Fruit fly (Drosophila melanogaster) whole organism, embryonic: ENCODE results near the gene CG7367.
A peak's percentile ranks its signal among the peaks of the same experiment; 100 is the strongest.

ENCODE experiments used
- BEAF-32 ChIP-seq: fragments of 200-800 bp; sonication (Bioruptor generic); optimal IDR thresholded peaks from 3 replicates; lab custom pipeline; 2017; ENCODE audit warnings: missing biosample characterization, missing genetic modification characterization, mild to moderate bottlenecking, moderate library complexity, missing genetic modification reagents
- Bgb ChIP-seq: fragments of 200-800 bp; sonication (Bioruptor generic); IDR thresholded peaks from 2 replicates; pipeline ENCODE4 v1.3.6; 2022; ENCODE audit warnings: missing biosample characterization, missing genetic modification characterization; ENCODE audit not compliant: partially characterized antibody
- CG10543 ChIP-seq: fragments of 200-800 bp; sonication (Bioruptor generic); optimal IDR thresholded peaks from 3 replicates; lab custom pipeline; 2017; ENCODE audit warnings: missing biosample characterization, mild to moderate bottlenecking, missing genetic modification characterization, moderate library complexity
- CG1233 ChIP-seq: fragments of 200-800 bp; sonication (Bioruptor generic); optimal IDR thresholded peaks from 4 replicates; lab custom pipeline; 2018; ENCODE audit warnings: missing biosample characterization, mild to moderate bottlenecking, missing genetic modification characterization
- CG15514 ChIP-seq: fragments of 200-800 bp; sonication (Bioruptor generic); optimal IDR thresholded peaks from 3 replicates; lab custom pipeline; 2017; ENCODE audit warnings: missing biosample characterization, missing genetic modification characterization, mild to moderate bottlenecking, moderate library complexity, missing genetic modification reagents
- CG1832 ChIP-seq: fragments of 200-800 bp; sonication (Bioruptor generic); optimal IDR thresholded peaks from 2 replicates; lab custom pipeline; 2017; ENCODE audit warnings: missing biosample characterization, mild to moderate bottlenecking, missing genetic modification characterization, inconsistent platforms
- CG2875 ChIP-seq: fragments of 200-800 bp; sonication (Bioruptor generic); optimal IDR thresholded peaks from 2 replicates; lab custom pipeline; 2017; ENCODE audit warnings: missing biosample characterization, mild to moderate bottlenecking, missing genetic modification characterization, missing genetic modification reagents
- CG31441 ChIP-seq: fragments of 200-800 bp; sonication (Bioruptor generic); IDR thresholded peaks from 2 replicates; pipeline ENCODE4 v1.3.6; 2022; ENCODE audit warnings: missing biosample characterization, missing genetic modification characterization
- CG33213 ChIP-seq: fragments of 200-800 bp; sonication (Bioruptor generic); optimal IDR thresholded peaks from 3 replicates; lab custom pipeline; 2016; ENCODE audit warnings: missing biosample characterization, missing genetic modification characterization
- CG42726 ChIP-seq: fragments of 200-800 bp; sonication (Bioruptor generic); IDR thresholded peaks from 2 replicates; pipeline ENCODE4 v1.3.6; 2022; ENCODE audit warnings: missing biosample characterization, missing genetic modification characterization; ENCODE audit not compliant: partially characterized antibody
- CG7745 ChIP-seq: fragments of 200-800 bp; sonication (Bioruptor generic); optimal IDR thresholded peaks from 2 replicates; lab custom pipeline; 2018; ENCODE audit warnings: missing biosample characterization, mild to moderate bottlenecking, missing genetic modification characterization, moderate library complexity
- CG7963 ChIP-seq: fragments of 200-800 bp; sonication (Bioruptor generic); IDR thresholded peaks from 3 replicates; pipeline ENCODE4 v1.3.6; 2022; ENCODE audit warnings: missing biosample characterization, missing genetic modification characterization; ENCODE audit not compliant: partially characterized antibody
- CG8478 ChIP-seq: fragments of >200 bp; optimal IDR thresholded peaks from 2 replicates; lab custom pipeline; 2018
- CG9609 ChIP-seq: fragments of 200-800 bp; sonication (Bioruptor generic); optimal IDR thresholded peaks from 3 replicates; lab custom pipeline; 2016; ENCODE audit warnings: missing biosample characterization, missing genetic modification characterization
- Chrac-16 ChIP-seq: fragments of 200-800 bp; sonication (Bioruptor generic); optimal IDR thresholded peaks from 3 replicates; lab custom pipeline; 2016; ENCODE audit warnings: missing biosample characterization, missing genetic modification characterization
- D ChIP-seq, 2 experiments: fragments of 200-800 bp in 1 of 2; fragments of >200 bp in 1 of 2; sonication (Bioruptor generic) in 1 of 2; optimal IDR thresholded peaks; 2 replicates in 1 of 2; 3 replicates in 1 of 2; lab custom pipeline; 2017; ENCODE audit warnings: mild to moderate bottlenecking in 1 of 2, missing biosample characterization in 1 of 2, missing genetic modification characterization in 1 of 2, missing genetic modification reagents in 1 of 2
- D19B ChIP-seq: fragments of 200-800 bp; sonication (Bioruptor generic); optimal IDR thresholded peaks from 2 replicates; lab custom pipeline; 2017; ENCODE audit warnings: missing biosample characterization, mild to moderate bottlenecking, missing genetic modification characterization
- Dbx ChIP-seq: fragments of 200-800 bp; sonication (Bioruptor generic); IDR thresholded peaks from 3 replicates; pipeline ENCODE4 v1.3.6; 2022; ENCODE audit warnings: missing biosample characterization, missing genetic modification characterization
- Dek ChIP-seq: fragments of 200-800 bp; sonication (Bioruptor generic); optimal IDR thresholded peaks from 3 replicates; lab custom pipeline; 2019; ENCODE audit warnings: missing biosample characterization, mild to moderate bottlenecking, missing genetic modification characterization, moderate library complexity
- Dip3 ChIP-seq: fragments of 200-800 bp; sonication (Bioruptor generic); optimal IDR thresholded peaks from 3 replicates; lab custom pipeline; 2016; ENCODE audit warnings: missing biosample characterization, missing genetic modification characterization
- E2f2 ChIP-seq: fragments of 200-800 bp; sonication (Bioruptor generic); IDR thresholded peaks from 2 replicates; pipeline ENCODE4 v1.3.6; 2022; ENCODE audit warnings: missing biosample characterization, missing genetic modification characterization
- Elba2 ChIP-seq: fragments of 200-800 bp; sonication (Bioruptor generic); optimal IDR thresholded peaks from 3 replicates; lab custom pipeline; 2016; ENCODE audit warnings: missing biosample characterization, missing genetic modification characterization
- Fer2 ChIP-seq: fragments of 200-800 bp; sonication (Bioruptor generic); optimal IDR thresholded peaks from 2 replicates; lab custom pipeline; 2018; ENCODE audit warnings: missing biosample characterization, mild to moderate bottlenecking, missing genetic modification characterization, moderate library complexity
- Hr78 ChIP-seq, 2 experiments: fragments of 200-800 bp in 1 of 2; fragments of >200 bp in 1 of 2; sonication (Bioruptor generic) in 1 of 2; optimal IDR thresholded peaks; 2 replicates each; lab custom pipeline; 2017 to 2019; ENCODE audit warnings: missing biosample characterization in 2 of 2, missing genetic modification characterization in 2 of 2, mild to moderate bottlenecking in 1 of 2, moderate library complexity in 1 of 2
- Jarid2 ChIP-seq: fragments of 200-800 bp; sonication (Bioruptor generic); optimal IDR thresholded peaks from 3 replicates; lab custom pipeline; 2017; ENCODE audit warnings: mild to moderate bottlenecking, missing biosample characterization, missing genetic modification reagents, missing genetic modification characterization
- MESR4 ChIP-seq: fragments of 200-800 bp; sonication (Bioruptor generic); optimal IDR thresholded peaks from 2 replicates; lab custom pipeline; 2018; ENCODE audit warnings: missing biosample characterization, mild to moderate bottlenecking, missing genetic modification characterization, moderate library complexity
- Med ChIP-seq: fragments of 200-800 bp; sonication (Bioruptor generic); peaks from one replicate; lab custom pipeline; 2016; ENCODE audit warnings: missing biosample characterization, missing genetic modification characterization, mild to moderate bottlenecking, inconsistent platforms, moderate library complexity
- PHDP ChIP-seq: fragments of 200-800 bp; sonication (Bioruptor generic); optimal IDR thresholded peaks from 3 replicates; lab custom pipeline; 2018; ENCODE audit warnings: missing biosample characterization, mild to moderate bottlenecking, missing genetic modification characterization, moderate library complexity
- Sox102F ChIP-seq: fragments of 200-800 bp; sonication (Bioruptor generic); optimal IDR thresholded peaks from 2 replicates; lab custom pipeline; 2018; ENCODE audit warnings: missing biosample characterization, mild to moderate bottlenecking, missing genetic modification characterization, moderate library complexity
- bbx ChIP-seq: fragments of 200-800 bp; sonication (Bioruptor generic); IDR thresholded peaks from 2 replicates; pipeline ENCODE4 v1.3.6; 2022; ENCODE audit warnings: missing biosample characterization, missing genetic modification characterization; ENCODE audit not compliant: partially characterized antibody
- ewg ChIP-seq: fragments of 200-800 bp; sonication (Bioruptor generic); optimal IDR thresholded peaks from 3 replicates; lab custom pipeline; 2017; ENCODE audit warnings: mild to moderate bottlenecking, missing biosample characterization, missing genetic modification reagents, missing genetic modification characterization
- exex ChIP-seq: fragments of 200-800 bp; sonication (Bioruptor generic); optimal IDR thresholded peaks from 4 replicates; lab custom pipeline; 2018; ENCODE audit warnings: missing biosample characterization, mild to moderate bottlenecking, missing genetic modification characterization, moderate library complexity
- gcm ChIP-seq: fragments of 200-800 bp; sonication (Bioruptor generic); optimal IDR thresholded peaks from 2 replicates; lab custom pipeline; 2019; ENCODE audit warnings: missing biosample characterization, mild to moderate bottlenecking, missing genetic modification characterization, moderate library complexity
- hkb ChIP-seq, 2 experiments: fragments of 200-800 bp in 1 of 2; fragments of >200 bp in 1 of 2; sonication (Bioruptor generic) in 1 of 2; IDR thresholded peaks in 1 of 2; optimal IDR thresholded peaks in 1 of 2; 2 replicates each; pipeline versions ENCODE4 v1.3.6 to Lab custom; 2017 to 2022; ENCODE audit warnings: missing biosample characterization in 1 of 2, missing genetic modification characterization in 1 of 2
- kni ChIP-seq: fragments of 200-800 bp; sonication (Bioruptor generic); optimal IDR thresholded peaks from 3 replicates; lab custom pipeline; 2017; ENCODE audit warnings: mild to moderate bottlenecking, missing biosample characterization, missing genetic modification reagents, missing genetic modification characterization
- knrl ChIP-seq: fragments of 200-800 bp; sonication (Bioruptor generic); IDR thresholded peaks from 3 replicates; pipeline ENCODE4 v1.3.6; 2022; ENCODE audit warnings: missing biosample characterization, missing genetic modification characterization; ENCODE audit not compliant: partially characterized antibody
- nom ChIP-seq: fragments of 200-800 bp; sonication (Bioruptor generic); optimal IDR thresholded peaks from 2 replicates; lab custom pipeline; 2017; ENCODE audit warnings: missing biosample characterization, missing genetic modification characterization, mild to moderate bottlenecking, moderate library complexity, missing genetic modification reagents
- otp ChIP-seq: fragments of 200-800 bp; sonication (Bioruptor generic); IDR thresholded peaks from 3 replicates; pipeline ENCODE4, ENCODE4 v1.3.6; 2022; ENCODE audit warnings: missing biosample characterization, missing genetic modification characterization
- pzg ChIP-seq: fragments of 200-800 bp; sonication (Bioruptor generic); optimal IDR thresholded peaks from 3 replicates; lab custom pipeline; 2018; ENCODE audit warnings: missing biosample characterization, mild to moderate bottlenecking, missing genetic modification characterization, moderate library complexity
- rib ChIP-seq: fragments of 200-800 bp; sonication (Bioruptor generic); IDR thresholded peaks from 2 replicates; pipeline ENCODE4 v1.3.6; 2022; ENCODE audit warnings: missing biosample characterization, missing genetic modification characterization
- sd ChIP-seq: fragments of 200-800 bp; sonication (Bioruptor generic); optimal IDR thresholded peaks from 3 replicates; lab custom pipeline; 2018; ENCODE audit warnings: missing biosample characterization, mild to moderate bottlenecking, missing genetic modification characterization, moderate library complexity
- sens ChIP-seq: fragments of 200-800 bp; sonication (Bioruptor generic); peaks from one replicate; lab custom pipeline; 2016; ENCODE audit warnings: missing biosample characterization, missing genetic modification characterization
- shn ChIP-seq: fragments of 200-800 bp; sonication (Bioruptor generic); optimal IDR thresholded peaks from 3 replicates; lab custom pipeline; 2016; ENCODE audit warnings: missing biosample characterization, missing genetic modification characterization
- sima ChIP-seq: fragments of 200-800 bp; sonication (Bioruptor generic); optimal IDR thresholded peaks from 2 replicates; lab custom pipeline; 2016; ENCODE audit warnings: missing biosample characterization, missing genetic modification characterization
- usp ChIP-seq: fragments of >200 bp; optimal IDR thresholded peaks from 2 replicates; lab custom pipeline; 2017; ENCODE audit warnings: missing biosample characterization, missing genetic modification characterization
- wek ChIP-seq: fragments of 200-800 bp; sonication (Bioruptor generic); optimal IDR thresholded peaks from 3 replicates; lab custom pipeline; 2018; ENCODE audit warnings: missing biosample characterization, mild to moderate bottlenecking, missing genetic modification characterization, moderate library complexity
- zen ChIP-seq: fragments of 200-800 bp; sonication (Bioruptor generic); optimal IDR thresholded peaks from 3 replicates; lab custom pipeline; 2018; ENCODE audit warnings: missing biosample characterization, mild to moderate bottlenecking, missing genetic modification characterization, moderate library complexity

CG7367 gene

DNA sequence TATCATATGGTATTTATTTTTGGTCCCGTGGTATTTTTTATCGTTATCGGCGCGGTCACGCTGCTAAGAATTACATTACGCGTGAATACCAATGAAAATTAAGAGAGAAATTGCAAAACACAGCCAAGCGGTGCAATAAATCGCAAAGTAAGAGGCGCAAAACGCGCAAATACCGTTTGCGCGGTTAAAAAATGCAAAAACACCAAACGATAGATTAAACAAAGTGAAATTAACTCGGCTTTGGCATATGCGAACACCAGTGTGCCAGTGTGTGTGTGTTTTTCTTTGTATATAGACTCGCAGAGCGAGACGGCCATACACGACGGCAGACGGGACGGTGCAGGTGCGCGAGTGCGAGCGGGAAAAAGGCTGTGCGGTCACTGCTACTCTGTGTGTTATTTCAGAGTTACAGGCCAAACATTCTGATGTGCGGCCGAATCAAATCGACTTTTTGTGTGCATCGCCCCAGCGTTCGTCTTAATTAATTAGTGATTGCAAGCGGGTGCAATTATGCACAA lies 8.8 kb downstream of the CG7367 start, which contains the start of gene Cka (continued):
- TF ChIP-seq Dbx (GFP tag; lab: Robert Waterston, UW) (0 out of 3 replicates have a peak, but pooled peaks have one; percentile 18), wek (GFP tag; lab: Kevin White, UChicago) (peak; percentile 40), CG7745 (tag; lab: Kevin White, UChicago) (peak; percentile 53), E2f2 (GFP tag; lab: Robert Waterston, UW) (peak; percentile 18; the same call in 1 of the 2 replicates), CG8478 (lab: Kevin White, UChicago) (peak; percentile 97), Sox102F (GFP tag; lab: Kevin White, UChicago) (no peak), Hr78 (GFP tag; optimal IDR thresholded peaks at IDR 0.05; lab: Kevin White, UChicago) (no peak), sens (peak; percentile 41), hkb (optimal IDR thresholded peaks at IDR 0.05; lab: Kevin White, UChicago) (peak; percentile 59), hkb (GFP tag; IDR thresholded peaks at IDR 0.05; lab: Robert Waterston, UW) (no peak), gcm (GFP tag; lab: Kevin White, UChicago) (peak; percentile 44), Fer2 (tag; lab: Kevin White, UChicago) (no peak), Bgb (GFP tag; lab: Robert Waterston, UW) (peak; percentile 61; the same call in 1 of the 2 replicates), Dek (tag; lab: Kevin White, UChicago) (no peak), CG15514 (peak; percentile 12), CG1233 (peak; percentile 23), Med (GFP tag; lab: Kevin White, UChicago) (peak; percentile 87), sd (tag; lab: Kevin White, UChicago) (peak; percentile 68), CG10543 (GFP tag; lab: Kevin White, UChicago) (peak; percentile 71), pzg (peak; percentile 59), MESR4 (GFP tag; lab: Kevin White, UChicago) (peak; percentile 88), CG33213 (GFP tag; lab: Kevin White, UChicago) (no peak), nom (GFP tag; lab: Kevin White, UChicago) (peak; percentile 38), CG42726 (GFP tag; lab: Robert Waterston, UW) (0 out of 2 replicates have a peak, but pooled peaks have one; percentile 27), PHDP (tag; lab: Kevin White, UChicago) (no peak), zen (peak; percentile 7), shn (GFP tag; lab: Kevin White, UChicago) (no peak), CG31441 (no peak), D19B (GFP tag; lab: Kevin White, UChicago) (no peak), CG2875 (GFP tag; lab: Kevin White, UChicago) (peak; percentile 20), rib (GFP tag; lab: Robert Waterston, UW) (peak; percentile 69), Chrac-16 (GFP tag; lab: Kevin White, UChicago) (no peak), D (optimal IDR thresholded peaks at IDR 0.05; lab: Kevin White, UChicago) (peak; percentile 73), D (GFP tag; optimal IDR thresholded peaks at IDR 0.05; lab: Kevin White, UChicago) (no peak), BEAF-32 (GFP tag; lab: Kevin White, UChicago) (peak; percentile 25), sima (GFP tag; lab: Kevin White, UChicago) (no peak), ewg (peak; percentile 13), CG9609 (GFP tag; lab: Kevin White, UChicago) (no peak), Jarid2 (GFP tag; lab: Kevin White, UChicago) (no peak), knrl (peak; percentile 21; the same call in 1 of the 3 replicates), kni (GFP tag; lab: Kevin White, UChicago) (peak; percentile 13), CG1832 (peak; percentile 97), CG7963 (GFP tag; lab: Robert Waterston, UW) (no peak), usp (GFP tag; lab: Kevin White, UChicago) (no peak), Dip3 (GFP tag; lab: Kevin White, UChicago) (no peak), exex (tag; lab: Kevin White, UChicago) (no peak), otp (GFP tag; lab: Robert Waterston, UW) (peak; percentile 63; the same call in 1 of the 3 replicates), bbx (peak; percentile 68), Elba2 (GFP tag; lab: Kevin White, UChicago) (no peak)
